Fruit fly (Drosophila melanogaster) whole organism, embryonic: Measurements from ENCODE around the gene Ugt35A1.

ENCODE experiments used
- CG11456 ChIP-seq: fragments of 200-800 bp; sonication (Bioruptor generic); IDR thresholded peaks from 3 replicates; pipeline ENCODE4 v1.3.6; 2022; ENCODE audit warnings: missing biosample characterization, missing genetic modification characterization
- CG13424 ChIP-seq: fragments of 200-800 bp; sonication (Bioruptor generic); optimal IDR thresholded peaks from 2 replicates; lab custom pipeline; 2019; ENCODE audit warnings: missing biosample characterization, mild to moderate bottlenecking, missing genetic modification characterization, moderate library complexity
- CG14860 ChIP-seq: fragments of 200-800 bp; sonication (Bioruptor generic); IDR thresholded peaks from 3 replicates; pipeline ENCODE4 v1.3.6; 2022; ENCODE audit warnings: missing biosample characterization, missing genetic modification characterization; ENCODE audit not compliant: partially characterized antibody
- CG15011 ChIP-seq: fragments of 200-800 bp; sonication (Bioruptor generic); optimal IDR thresholded peaks from 3 replicates; lab custom pipeline; 2018; ENCODE audit warnings: missing biosample characterization, mild to moderate bottlenecking, missing genetic modification characterization
- CG17328 ChIP-seq: fragments of 200-800 bp; sonication (Bioruptor generic); IDR thresholded peaks from 2 replicates; pipeline ENCODE4 v1.3.6; 2022; ENCODE audit warnings: missing biosample characterization, missing genetic modification characterization
- CG2116 ChIP-seq: fragments of 200-800 bp; sonication (Bioruptor generic); optimal IDR thresholded peaks from 3 replicates; lab custom pipeline; 2018; ENCODE audit warnings: missing biosample characterization, mild to moderate bottlenecking, missing genetic modification characterization
- CG3838 ChIP-seq: fragments of 200-800 bp; sonication (Bioruptor generic); optimal IDR thresholded peaks from 3 replicates; lab custom pipeline; 2016; ENCODE audit warnings: missing biosample characterization, missing genetic modification characterization
- CG43689 ChIP-seq: fragments of 200-800 bp; sonication (Bioruptor generic); IDR thresholded peaks from 2 replicates; pipeline ENCODE4 v1.3.6; 2022; ENCODE audit warnings: missing biosample characterization, missing genetic modification characterization
- CG6765 ChIP-seq: fragments of 200-800 bp; sonication (Bioruptor generic); optimal IDR thresholded peaks from 3 replicates; lab custom pipeline; 2017; ENCODE audit warnings: missing biosample characterization, mild to moderate bottlenecking, missing genetic modification characterization
- CG7987 ChIP-seq: fragments of 200-800 bp; sonication (Bioruptor generic); optimal IDR thresholded peaks from 2 replicates; lab custom pipeline; 2018; ENCODE audit warnings: missing biosample characterization, mild to moderate bottlenecking, missing genetic modification characterization, moderate library complexity
- CG8359 ChIP-seq: fragments of 200-800 bp; sonication (Bioruptor generic); optimal IDR thresholded peaks from 2 replicates; lab custom pipeline; 2017; ENCODE audit warnings: missing biosample characterization, mild to moderate bottlenecking, missing genetic modification characterization, borderline replicate concordance
- CG9215 ChIP-seq: fragments of 200-800 bp; sonication (Bioruptor generic); IDR thresholded peaks from 2 replicates; pipeline ENCODE4 v1.3.6; 2022; ENCODE audit warnings: missing biosample characterization, missing genetic modification characterization
- CoRest ChIP-seq: fragments of 200-800 bp; sonication (Bioruptor generic); optimal IDR thresholded peaks from 3 replicates; lab custom pipeline; 2018; ENCODE audit warnings: missing biosample characterization, mild to moderate bottlenecking, missing genetic modification characterization, moderate library complexity
- D19A ChIP-seq: fragments of 200-800 bp; optimal IDR thresholded peaks from 3 replicates; lab custom pipeline; 2019; ENCODE audit warnings: missing biosample characterization, mild to moderate bottlenecking, missing genetic modification characterization, moderate library complexity
- Drgx ChIP-seq: fragments of 200-800 bp; sonication (Bioruptor generic); IDR thresholded peaks from 2 replicates; pipeline ENCODE4 v1.3.6; 2022; ENCODE audit warnings: missing biosample characterization, missing genetic modification characterization
- ERR ChIP-seq: fragments of 200-800 bp; sonication (Bioruptor generic); optimal IDR thresholded peaks from 2 replicates; lab custom pipeline; 2016; ENCODE audit warnings: missing biosample characterization, missing genetic modification characterization
- Jarid2 ChIP-seq: fragments of 200-800 bp; sonication (Bioruptor generic); optimal IDR thresholded peaks from 3 replicates; lab custom pipeline; 2017; ENCODE audit warnings: mild to moderate bottlenecking, missing biosample characterization, missing genetic modification reagents, missing genetic modification characterization
- MESR4 ChIP-seq: fragments of 200-800 bp; sonication (Bioruptor generic); optimal IDR thresholded peaks from 2 replicates; lab custom pipeline; 2018; ENCODE audit warnings: missing biosample characterization, mild to moderate bottlenecking, missing genetic modification characterization, moderate library complexity
- Nf-YA ChIP-seq: fragments of 200-800 bp; sonication (Bioruptor generic); IDR thresholded peaks from 2 replicates; pipeline ENCODE4 v1.3.6; 2022; ENCODE audit warnings: missing biosample characterization, missing genetic modification characterization
- Nf-YC ChIP-seq: fragments of 200-800 bp; optimal IDR thresholded peaks from 3 replicates; lab custom pipeline; 2019; ENCODE audit warnings: missing biosample characterization, mild to moderate bottlenecking, missing genetic modification characterization, moderate library complexity
- NfI ChIP-seq: fragments of 200-800 bp; sonication (Bioruptor generic); optimal IDR thresholded peaks from 3 replicates; lab custom pipeline; 2018; ENCODE audit warnings: missing biosample characterization, mild to moderate bottlenecking, missing genetic modification characterization, moderate library complexity
- Side ChIP-seq: fragments of 200-800 bp; sonication (Bioruptor generic); optimal IDR thresholded peaks from 2 replicates; lab custom pipeline; 2016; ENCODE audit warnings: missing biosample characterization, missing genetic modification characterization
- Taf1 ChIP-seq: fragments of 200-800 bp; sonication (Bioruptor generic); IDR thresholded peaks from 2 replicates; pipeline ENCODE4 v1.3.6; 2022; ENCODE audit warnings: missing biosample characterization, missing genetic modification characterization
- abd-A ChIP-seq: fragments of 200-800 bp; sonication (Bioruptor generic); optimal IDR thresholded peaks from 3 replicates; lab custom pipeline; 2019; ENCODE audit warnings: missing biosample characterization, mild to moderate bottlenecking, missing genetic modification characterization, moderate library complexity
- ara ChIP-seq: fragments of 200-800 bp; sonication (Bioruptor generic); IDR thresholded peaks from 2 replicates; pipeline ENCODE4 v1.3.6; 2022; ENCODE audit warnings: missing biosample characterization, missing genetic modification characterization
- ato ChIP-seq: fragments of 200-800 bp; sonication (Bioruptor generic); IDR thresholded peaks from 2 replicates; pipeline ENCODE4 v1.3.6; 2022; ENCODE audit warnings: missing biosample characterization, missing genetic modification characterization; ENCODE audit not compliant: partially characterized antibody
- bsh ChIP-seq, 2 experiments: fragments of 200-800 bp; sonication (Bioruptor generic); optimal IDR thresholded peaks; 2 replicates each; lab custom pipeline; 2017 to 2018; ENCODE audit warnings: mild to moderate bottlenecking in 2 of 2, missing biosample characterization in 2 of 2, missing genetic modification characterization in 2 of 2, moderate library complexity in 1 of 2
- caup ChIP-seq: fragments of 200-800 bp; sonication (Bioruptor generic); optimal IDR thresholded peaks from 3 replicates; lab custom pipeline; 2017; ENCODE audit warnings: missing biosample characterization, mild to moderate bottlenecking, missing genetic modification characterization, moderate library complexity; ENCODE audit not compliant: severe bottlenecking
- ewg ChIP-seq: fragments of 200-800 bp; sonication (Bioruptor generic); optimal IDR thresholded peaks from 3 replicates; lab custom pipeline; 2017; ENCODE audit warnings: mild to moderate bottlenecking, missing biosample characterization, missing genetic modification reagents, missing genetic modification characterization
- gce ChIP-seq: fragments of 200-800 bp; sonication (Bioruptor generic); IDR thresholded peaks from 3 replicates; pipeline ENCODE4 v1.3.6; 2022; ENCODE audit warnings: missing biosample characterization, missing genetic modification characterization
- ind ChIP-seq: fragments of 200-800 bp; sonication (Bioruptor generic); optimal IDR thresholded peaks from 3 replicates; lab custom pipeline; 2016; ENCODE audit warnings: missing biosample characterization, missing genetic modification characterization
- lola ChIP-seq, 3 experiments: fragments of >200 bp in 2 of 3; fragments of 200-800 bp in 1 of 3; sonication (Bioruptor generic) in 1 of 3; optimal IDR thresholded peaks; 2 replicates each; lab custom pipeline; 2017 to 2019; ENCODE audit warnings: missing biosample characterization in 3 of 3, missing genetic modification characterization in 3 of 3, mild to moderate bottlenecking in 1 of 3, moderate library complexity in 1 of 3
- onecut ChIP-seq: fragments of 200-800 bp; sonication (Bioruptor generic); IDR thresholded peaks from 2 replicates; pipeline ENCODE4 v1.3.6; 2022; ENCODE audit warnings: missing biosample characterization, missing genetic modification characterization
- otp ChIP-seq: fragments of 200-800 bp; sonication (Bioruptor generic); IDR thresholded peaks from 3 replicates; pipeline ENCODE4, ENCODE4 v1.3.6; 2022; ENCODE audit warnings: missing biosample characterization, missing genetic modification characterization
- pb ChIP-seq: fragments of 200-800 bp; sonication (Bioruptor generic); optimal IDR thresholded peaks from 3 replicates; lab custom pipeline; 2016; ENCODE audit warnings: missing biosample characterization, missing genetic modification characterization
- pnt ChIP-seq: fragments of 200-800 bp; sonication (Bioruptor generic); optimal IDR thresholded peaks from 3 replicates; lab custom pipeline; 2016; ENCODE audit warnings: missing biosample characterization, missing genetic modification characterization
- prd ChIP-seq, 3 experiments: fragments of >200 bp in 2 of 3; fragments of 200-800 bp in 1 of 3; sonication (Bioruptor generic) in 1 of 3; optimal IDR thresholded peaks in 2 of 3; IDR thresholded peaks in 1 of 3; 2 replicates in 2 of 3; 3 replicates in 1 of 3; pipeline versions ENCODE4 v1.3.6 to Lab custom; 2017 to 2022; ENCODE audit warnings: missing biosample characterization in 1 of 3, missing genetic modification characterization in 1 of 3
- rib ChIP-seq: fragments of 200-800 bp; sonication (Bioruptor generic); IDR thresholded peaks from 2 replicates; pipeline ENCODE4 v1.3.6; 2022; ENCODE audit warnings: missing biosample characterization, missing genetic modification characterization
- schlank ChIP-seq: fragments of 200-800 bp; sonication (Bioruptor generic); optimal IDR thresholded peaks from 2 replicates; lab custom pipeline; 2018; ENCODE audit warnings: missing biosample characterization, mild to moderate bottlenecking, missing genetic modification characterization
- sima ChIP-seq: fragments of 200-800 bp; sonication (Bioruptor generic); optimal IDR thresholded peaks from 2 replicates; lab custom pipeline; 2016; ENCODE audit warnings: missing biosample characterization, missing genetic modification characterization
- stc ChIP-seq: fragments of 200-800 bp; sonication (Bioruptor generic); IDR thresholded peaks from 2 replicates; pipeline ENCODE4 v1.3.6; 2022; ENCODE audit warnings: missing biosample characterization, missing genetic modification characterization
- tio ChIP-seq: fragments of 200-800 bp; sonication (Bioruptor generic); optimal IDR thresholded peaks from 2 replicates; lab custom pipeline; 2017; ENCODE audit warnings: missing biosample characterization, missing genetic modification characterization, inconsistent platforms
- unpg ChIP-seq: fragments of 200-800 bp; sonication (Bioruptor generic); optimal IDR thresholded peaks from 3 replicates; lab custom pipeline; 2018; ENCODE audit warnings: missing biosample characterization, mild to moderate bottlenecking, missing genetic modification characterization, moderate library complexity
- yki ChIP-seq: fragments of >200 bp; optimal IDR thresholded peaks from 3 replicates; lab custom pipeline; 2018
- zen2 ChIP-seq: fragments of 200-800 bp; sonication (Bioruptor generic); IDR thresholded peaks from 3 replicates; pipeline ENCODE4 v1.3.6; 2022; ENCODE audit warnings: missing biosample characterization, missing genetic modification characterization; ENCODE audit not compliant: partially characterized antibody

Gene Ugt35A1

dm6 chr3R:11172460-11173168 is at the start of gene Ugt35A1 (continued):
- TF ChIP-seq abd-A (no peak), D19A (tag; lab: Kevin White, UChicago) (no peak)

dm6 chr3R:11221437-11222230 is 49.2 kb upstream of the Ugt35A1 start, which contains the start of the genes CG6693 and RpL3:
TSS of gene CG6693 (minus strand) at chr3R:11221639.
TSS of gene RpL3 (plus strand) at chr3R:11221894.
- TF ChIP-seq pnt (GFP tag; lab: Kevin White, UChicago) (peak; percentile 31), pb (GFP tag; lab: Kevin White, UChicago) (peak; percentile 52), otp (GFP tag; lab: Robert Waterston, UW) (peak; percentile 80; the same call in 2 of the 3 replicates), ato (GFP tag; lab: Robert Waterston, UW) (peak; percentile 57), CG14860 (GFP tag; lab: Robert Waterston, UW) (no peak), gce (peak; percentile 84), onecut (GFP tag; lab: Robert Waterston, UW) (peak; percentile 84), ara (GFP tag; lab: Robert Waterston, UW) (peak; percentile 28; the same call in 1 of the 2 replicates), ewg (peak; percentile 41), ERR (GFP tag; lab: Kevin White, UChicago) (peak; percentile 47), rib (GFP tag; lab: Robert Waterston, UW) (peak; percentile 71), NfI (GFP tag; lab: Kevin White, UChicago) (peak; percentile 84), CG7987 (GFP tag; lab: Kevin White, UChicago) (peak; percentile 95), CoRest (tag; lab: Kevin White, UChicago) (peak; percentile 44), Side (GFP tag; lab: Kevin White, UChicago) (peak; percentile 63), Nf-YA (peak; percentile 76), prd (optimal IDR thresholded peaks at IDR 0.05; lab: Kevin White, UChicago) (no peak), prd (GFP tag; IDR thresholded peaks at IDR 0.05; lab: Robert Waterston, UW) (peak; percentile 43; the same call in 2 of the 3 replicates), Jarid2 (peak; percentile 85), stc (GFP tag; lab: Robert Waterston, UW) (peak; percentile 82), MESR4 (GFP tag; lab: Kevin White, UChicago) (peak; percentile 98), Taf1 (GFP tag; lab: Robert Waterston, UW) (peak; percentile 37), tio (GFP tag; lab: Kevin White, UChicago) (no peak), unpg (peak; percentile 80), CG8359 (GFP tag; lab: Kevin White, UChicago) (peak; percentile 46), CG43689 (GFP tag; lab: Robert Waterston, UW) (no peak), CG2116 (GFP tag; lab: Kevin White, UChicago) (peak; percentile 70), Nf-YC (tag; lab: Kevin White, UChicago) (peak; percentile 60), CG13424 (tag; lab: Kevin White, UChicago) (peak; percentile 49), CG11456 (peak; percentile 84), bsh (GFP tag; optimal IDR thresholded peaks at IDR 0.05; lab: Kevin White, UChicago) (peak; percentile 63 to 66), schlank (tag; lab: Kevin White, UChicago) (peak; percentile 79), zen2 (no peak), CG3838 (peak; percentile 25), CG6765 (GFP tag; lab: Kevin White, UChicago) (peak; percentile 93), caup (GFP tag; lab: Kevin White, UChicago) (peak; percentile 92), sima (no peak), CG15011 (GFP tag; lab: Kevin White, UChicago) (peak; percentile 77), CG9215 (GFP tag; lab: Robert Waterston, UW) (no peak), yki (lab: Kevin White, UChicago) (no peak), CG17328 (GFP tag; lab: Robert Waterston, UW) (peak; percentile 63), ind (GFP tag; lab: Kevin White, UChicago) (peak; percentile 32), Drgx (GFP tag; lab: Robert Waterston, UW) (peak; percentile 47; the same call in 1 of the 2 replicates), lola (GFP tag; optimal IDR thresholded peaks at IDR 0.05; lab: Kevin White, UChicago) (no peak)
